Fruit fly (Drosophila melanogaster): Measurements from ENCODE around the gene Wdr82.

Wdr82 gene

dm6 chr2L:8376717-8377116 is 2.5 kb downstream of the Wdr82 start, which contains the start of the genes CG13390 and CG17294 (continued):
- TF ChIP-seq CG11560 (tag; IDR thresholded peaks at IDR 0.05) (peak; percentile 95), lov (optimal IDR thresholded peaks at IDR 0.05) (no peak), lov (GFP tag; IDR thresholded peaks at IDR 0.05) (peak; percentile 99), grau (tag; optimal IDR thresholded peaks at IDR 0.05) (peak; percentile 99), B-H2 (GFP tag; optimal IDR thresholded peaks at IDR 0.05) (peak; percentile 99), Ada2b (GFP tag; IDR thresholded peaks at IDR 0.05) (peak; percentile 100), E2f2 (GFP tag; IDR thresholded peaks at IDR 0.05) (peak; percentile 92), E2f1 (GFP tag; IDR thresholded peaks at IDR 0.05) (peak; percentile 100), nerfin-2 (GFP tag; IDR thresholded peaks at IDR 0.05; ENCODE audit: partially characterized antibody) (peak; percentile 75; the same call in 1 of the 2 replicates), Max (GFP tag; optimal IDR thresholded peaks at IDR 0.05) (peak; percentile 99), CG1024 (GFP tag; IDR thresholded peaks at IDR 0.05) (peak; percentile 97), CG15073 (GFP tag; optimal IDR thresholded peaks at IDR 0.05) (peak; percentile 90), wek (GFP tag; optimal IDR thresholded peaks at IDR 0.05) (peak; percentile 94), gfzf (GFP tag; optimal IDR thresholded peaks at IDR 0.05) (no peak), sd (tag; optimal IDR thresholded peaks at IDR 0.05) (peak; percentile 98), CG3281 (GFP tag; optimal IDR thresholded peaks at IDR 0.05) (peak; percentile 100), CG14441 (GFP tag; IDR thresholded peaks at IDR 0.05) (peak; percentile 100), HmgD (GFP tag; optimal IDR thresholded peaks at IDR 0.05) (peak; percentile 10), oc (tag; optimal IDR thresholded peaks at IDR 0.05) (peak; percentile 100), croc (GFP tag; conservative IDR thresholded peaks at IDR 0.05) (peak; percentile 99), Lpt (GFP tag; optimal IDR thresholded peaks at IDR 0.05) (no peak), Myb (GFP tag; optimal IDR thresholded peaks at IDR 0.05) (peak; percentile 69), CG1832 (GFP tag; optimal IDR thresholded peaks at IDR 0.05) (peak; percentile 2), CG43689 (GFP tag; IDR thresholded peaks at IDR 0.05) (peak; percentile 99), Mad (GFP tag; optimal IDR thresholded peaks at IDR 0.05) (peak; percentile 96), gt (GFP tag; IDR thresholded peaks at IDR 0.05) (peak; percentile 99), trem (tag; optimal IDR thresholded peaks at IDR 0.05) (peak; percentile 97), CG2129 (GFP tag; IDR thresholded peaks at IDR 0.05; ENCODE audit: partially characterized antibody) (peak; percentile 51; the same call in 1 of the 2 replicates), C15 (GFP tag; IDR thresholded peaks at IDR 0.05) (peak; percentile 99), CG18619 (GFP tag; optimal IDR thresholded peaks at IDR 0.05) (peak; percentile 99), caup (GFP tag; optimal IDR thresholded peaks at IDR 0.05; ENCODE audit: severe bottlenecking) (peak; percentile 99), Oli (tag; optimal IDR thresholded peaks at IDR 0.05) (peak; percentile 100), CG6175 (GFP tag; IDR thresholded peaks at IDR 0.05) (peak; percentile 99), da (GFP tag; optimal IDR thresholded peaks at IDR 0.05) (peak; percentile 92), CG17802 (tag; optimal IDR thresholded peaks at IDR 0.05) (peak; percentile 93), ap (GFP tag; IDR thresholded peaks at IDR 0.05) (peak; percentile 99), CG11398 (GFP tag; optimal IDR thresholded peaks at IDR 0.05) (peak; percentile 78), CG31224 (GFP tag; IDR thresholded peaks at IDR 0.05) (peak; percentile 99), BEAF-32 (GFP tag; optimal IDR thresholded peaks at IDR 0.05) (peak; percentile 75), fu2 (GFP tag; optimal IDR thresholded peaks at IDR 0.05) (peak; percentile 86), Abd-B (GFP tag; optimal IDR thresholded peaks at IDR 0.05) (peak; percentile 100), wor (GFP tag; IDR thresholded peaks at IDR 0.05) (peak; percentile 99), CG8281 (tag; optimal IDR thresholded peaks at IDR 0.05) (peak; percentile 96), Hr39 (optimal IDR thresholded peaks at IDR 0.05) (no peak), Usf (GFP tag; optimal IDR thresholded peaks at IDR 0.05) (peak; percentile 98), bab2 (GFP tag; optimal IDR thresholded peaks at IDR 0.05) (peak; percentile 96), tap (tag; optimal IDR thresholded peaks at IDR 0.05) (peak; percentile 100), CG14014 (GFP tag; IDR thresholded peaks at IDR 0.05) (peak; percentile 100), crol (GFP tag; IDR thresholded peaks at IDR 0.05) (peak; percentile 92), dati (GFP tag; IDR thresholded peaks at IDR 0.05) (peak; percentile 98), Xrp1 (GFP tag; IDR thresholded peaks at IDR 0.05) (peak; percentile 100), CG4360 (GFP tag; IDR thresholded peaks at IDR 0.05) (peak; percentile 90)

All from whole organism, embryonic.